Worm (Caenorhabditis elegans) whole organism, mixed stage, embryonic: ENCODE results near the gene C34C12.7.

Experiments
- M03D4.4 ChIP-seq: sonication (generic microtip); optimal IDR thresholded peaks from 2 replicates; lab custom pipeline; 2017; ENCODE audit warnings: mild to moderate bottlenecking, missing genetic modification characterization, missing compliant biosample characterization
- bed-3 ChIP-seq: fragments of 200-800 bp; sonication (Bioruptor generic); optimal IDR thresholded peaks from 3 replicates; lab custom pipeline; 2018; ENCODE audit warnings: mild to moderate bottlenecking, missing genetic modification characterization, moderate library complexity, missing compliant biosample characterization
- blmp-1 ChIP-seq: fragments of 150-350 bp; optimal IDR thresholded peaks from 2 replicates; lab custom pipeline; 2014; ENCODE audit warnings: missing biosample characterization, missing genetic modification characterization
- ceh-39 ChIP-seq: fragments of 150-350 bp; optimal IDR thresholded peaks from 2 replicates; lab custom pipeline; 2014; ENCODE audit warnings: missing biosample characterization, missing genetic modification characterization
- ceh-43 ChIP-seq: fragments of 200-800 bp; sonication (Bioruptor generic); optimal IDR thresholded peaks from 2 replicates; lab custom pipeline; 2018; ENCODE audit warnings: mild to moderate bottlenecking, missing genetic modification characterization, moderate library complexity, missing compliant biosample characterization
- ceh-83 ChIP-seq: fragments of 200-800 bp; sonication (Bioruptor generic); optimal IDR thresholded peaks from 2 replicates; lab custom pipeline; 2018; ENCODE audit warnings: mild to moderate bottlenecking, missing genetic modification characterization, missing compliant biosample characterization
- ces-1 ChIP-seq: fragments of 150-350 bp; optimal IDR thresholded peaks from 2 replicates; lab custom pipeline; 2014; ENCODE audit warnings: missing biosample characterization, missing genetic modification reagents, missing genetic modification characterization
- cnd-1 ChIP-seq: fragments of 200-800 bp; sonication (Bioruptor generic); optimal IDR thresholded peaks from 2 replicates; lab custom pipeline; 2018; ENCODE audit warnings: mild to moderate bottlenecking, missing genetic modification characterization, missing compliant biosample characterization
- drap-1 ChIP-seq: fragments of 200-800 bp; sonication (Bioruptor generic); optimal IDR thresholded peaks from 3 replicates; lab custom pipeline; 2018; ENCODE audit warnings: mild to moderate bottlenecking, missing genetic modification characterization, missing compliant biosample characterization
- elt-1 ChIP-seq: sonication (generic microtip); optimal IDR thresholded peaks from 2 replicates; lab custom pipeline; 2017; ENCODE audit warnings: missing genetic modification characterization, mild to moderate bottlenecking, missing compliant biosample characterization, antibody characterized with exemption, moderate library complexity, borderline replicate concordance; ENCODE audit not compliant: insufficient read depth
- hlh-1 ChIP-seq: fragments of 150-350 bp; optimal IDR thresholded peaks from 2 replicates; lab custom pipeline; 2014; ENCODE audit warnings: missing biosample characterization, missing genetic modification reagents, missing genetic modification characterization
- lin-32 ChIP-seq: fragments of 200-800 bp; sonication (Bioruptor generic); optimal IDR thresholded peaks from 2 replicates; lab custom pipeline; 2018; ENCODE audit warnings: mild to moderate bottlenecking, missing genetic modification characterization, missing compliant biosample characterization
- lsy-2 ChIP-seq: fragments of 150-350 bp; optimal IDR thresholded peaks from 2 replicates; lab custom pipeline; 2014; ENCODE audit warnings: missing biosample characterization, missing genetic modification characterization
- mab-5 ChIP-seq: fragments of 150-350 bp; optimal IDR thresholded peaks from 2 replicates; lab custom pipeline; 2014; ENCODE audit warnings: missing biosample characterization, missing genetic modification characterization
- mep-1 ChIP-seq: fragments of 150-350 bp; optimal IDR thresholded peaks from 2 replicates; lab custom pipeline; 2017; ENCODE audit warnings: missing biosample characterization, missing genetic modification reagents, missing genetic modification characterization, inconsistent platforms
- mls-2 ChIP-seq: sonication (generic microtip); optimal IDR thresholded peaks from 2 replicates; lab custom pipeline; 2016; ENCODE audit warnings: mild to moderate bottlenecking, missing genetic modification characterization, moderate library complexity, missing compliant biosample characterization
- nhr-12 ChIP-seq: fragments of 150-350 bp; optimal IDR thresholded peaks from 2 replicates; lab custom pipeline; 2014; ENCODE audit warnings: missing biosample characterization, missing genetic modification characterization
- nhr-2 ChIP-seq: fragments of 150-350 bp; optimal IDR thresholded peaks from 2 replicates; lab custom pipeline; 2014; ENCODE audit warnings: missing biosample characterization, missing genetic modification characterization
- nhr-237 ChIP-seq: fragments of 150-350 bp; optimal IDR thresholded peaks from 2 replicates; lab custom pipeline; 2014; ENCODE audit warnings: missing biosample characterization, missing genetic modification characterization
- nhr-28 ChIP-seq: fragments of 150-350 bp; optimal IDR thresholded peaks from 2 replicates; lab custom pipeline; 2014; ENCODE audit warnings: missing biosample characterization, missing genetic modification characterization
- nhr-76 ChIP-seq: sonication (generic microtip); optimal IDR thresholded peaks from 2 replicates; lab custom pipeline; 2017; ENCODE audit warnings: missing biosample characterization, missing genetic modification characterization
- pha-4 ChIP-seq: fragments of 150-350 bp; optimal IDR thresholded peaks from 2 replicates; lab custom pipeline; 2018; ENCODE audit warnings: missing biosample characterization, missing genetic modification reagents, missing genetic modification characterization
- sem-2 ChIP-seq: fragments of 200-800 bp; sonication (Bioruptor generic); optimal IDR thresholded peaks from 2 replicates; lab custom pipeline; 2018; ENCODE audit warnings: mild to moderate bottlenecking, missing genetic modification characterization, missing compliant biosample characterization
- snpc-4 ChIP-seq: fragments of 150-350 bp; optimal IDR thresholded peaks from 2 replicates; lab custom pipeline; 2014; ENCODE audit warnings: missing biosample characterization, missing genetic modification characterization
- sptf-1 ChIP-seq: sonication (generic microtip); optimal IDR thresholded peaks from 2 replicates; lab custom pipeline; 2017; ENCODE audit warnings: mild to moderate bottlenecking, missing genetic modification characterization, moderate library complexity, missing compliant biosample characterization
- tbx-8 ChIP-seq: fragments of 200-800 bp; sonication (Bioruptor generic); optimal IDR thresholded peaks from 2 replicates; lab custom pipeline; 2018; ENCODE audit warnings: mild to moderate bottlenecking, missing genetic modification characterization, moderate library complexity, missing compliant biosample characterization
- unc-120 ChIP-seq: sonication (generic microtip); optimal IDR thresholded peaks from 2 replicates; lab custom pipeline; 2017; ENCODE audit warnings: missing genetic modification characterization, missing compliant biosample characterization; ENCODE audit not compliant: poor library complexity, severe bottlenecking
- zip-8 ChIP-seq: fragments of 150-350 bp; optimal IDR thresholded peaks from 2 replicates; lab custom pipeline; 2014; ENCODE audit warnings: missing biosample characterization, missing genetic modification characterization
- ztf-11 ChIP-seq: fragments of 150-350 bp; optimal IDR thresholded peaks from 2 replicates; lab custom pipeline; 2014; ENCODE audit warnings: missing biosample characterization, missing genetic modification characterization

C34C12.7 gene

DNA sequence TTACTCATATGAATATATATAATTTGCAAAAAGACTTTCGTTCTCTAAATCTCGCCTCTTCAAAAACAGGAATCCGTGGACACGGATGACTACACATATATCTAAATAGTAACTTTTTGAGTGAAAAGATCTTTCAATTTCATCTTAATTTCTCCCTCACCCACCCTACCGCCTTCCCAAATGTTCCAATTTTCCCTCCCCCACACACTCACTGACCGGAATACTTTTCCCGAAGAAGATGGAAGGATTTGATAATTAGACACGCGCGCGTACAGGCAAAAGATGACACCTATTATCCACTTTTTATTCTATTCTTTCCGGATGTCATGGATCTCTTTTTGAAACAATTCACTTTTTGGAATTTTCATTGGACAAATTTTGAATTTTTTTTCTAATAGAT is 7.2 kb downstream of the C34C12.7 start:
- TF ChIP-seq nhr-12 (tag; lab: Kevin White, UChicago) (no peak), ztf-11 (tag; lab: Kevin White, UChicago) (no peak), blmp-1 (no peak)

DNA sequence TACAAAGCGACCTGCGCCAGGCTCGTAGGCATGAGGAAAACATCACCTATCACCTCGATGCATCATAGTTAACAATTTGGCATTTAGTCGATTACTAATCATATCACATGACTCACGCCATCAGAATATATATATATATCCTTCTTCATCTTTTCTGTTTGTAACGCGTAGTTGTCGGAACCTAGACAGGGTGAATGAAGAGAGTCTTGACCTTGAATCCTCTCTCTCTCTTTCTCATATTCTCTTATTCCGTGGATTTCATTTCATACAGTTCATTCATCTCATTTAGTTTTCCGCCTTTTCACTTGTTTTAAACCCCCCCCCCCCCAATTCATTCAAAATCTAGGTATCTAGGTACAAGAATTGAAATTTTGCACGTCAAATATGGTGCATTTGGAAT is 7.9 kb downstream of the C34C12.7 start:
- no peak for TF ChIP-seq nhr-237 (tag; lab: Kevin White, UChicago)
- TF ChIP-seq tbx-8 (GFP tag; lab: Kevin White, UChicago), result peak; percentile 9

DNA sequence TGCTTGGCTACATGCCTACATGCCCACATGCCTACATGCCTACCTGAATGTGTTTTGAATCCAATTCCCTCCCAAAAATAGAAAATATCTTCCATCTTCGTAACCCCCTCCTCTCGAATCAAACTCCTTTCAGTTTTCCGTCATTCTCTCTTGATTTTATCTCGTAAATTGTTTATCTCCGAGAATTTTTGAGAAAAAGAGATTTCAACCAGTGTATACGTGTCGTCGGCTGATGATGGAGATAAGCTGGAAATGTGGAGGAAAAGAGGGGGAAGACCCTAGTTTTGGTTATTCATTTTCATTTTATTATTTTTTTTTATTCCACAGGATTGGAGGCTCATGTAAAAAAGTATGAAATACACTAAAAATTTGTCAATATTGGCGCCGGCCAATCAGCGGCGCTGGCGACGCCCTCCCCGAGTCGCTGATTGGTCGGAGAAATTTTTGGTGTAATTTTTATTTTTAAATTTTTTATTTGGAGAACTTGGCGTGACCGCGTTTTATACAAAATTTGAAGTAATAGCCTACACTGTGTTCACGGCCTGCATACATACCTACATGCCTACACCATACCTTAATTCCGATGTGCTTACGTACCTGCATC is 9.2 kb downstream of the C34C12.7 start:
- no peak for TF ChIP-seq M03D4.4 (tag; lab: Kevin White, UChicago)
- no peak for TF ChIP-seq cnd-1 (tag; lab: Kevin White, UChicago)
- TF ChIP-seq elt-1, result peak; percentile 89
- TF ChIP-seq, all 35 proteins: peak for 1

DNA sequence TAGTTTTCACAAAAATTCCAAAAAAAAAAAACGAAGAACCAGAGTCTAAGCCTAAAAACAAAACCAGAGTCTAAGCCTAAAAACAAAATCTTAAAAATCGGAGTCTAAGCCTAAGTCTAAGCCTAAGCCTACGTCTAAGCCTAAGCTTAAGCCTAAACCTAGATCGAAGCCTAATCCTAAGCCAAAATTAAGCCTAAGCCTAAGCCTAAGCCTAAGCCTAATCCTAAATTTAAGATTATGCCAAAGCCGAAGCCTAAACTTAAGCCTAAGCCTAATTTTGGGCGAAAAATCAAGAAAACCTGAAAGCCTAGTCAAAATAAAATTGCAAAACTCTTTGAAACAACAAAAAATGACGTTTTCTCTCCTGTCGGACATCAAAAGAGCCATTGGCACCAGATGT is 10.8 kb downstream of the C34C12.7 start:
- TF ChIP-seq ztf-11 (tag; lab: Kevin White, UChicago), result no peak

DNA sequence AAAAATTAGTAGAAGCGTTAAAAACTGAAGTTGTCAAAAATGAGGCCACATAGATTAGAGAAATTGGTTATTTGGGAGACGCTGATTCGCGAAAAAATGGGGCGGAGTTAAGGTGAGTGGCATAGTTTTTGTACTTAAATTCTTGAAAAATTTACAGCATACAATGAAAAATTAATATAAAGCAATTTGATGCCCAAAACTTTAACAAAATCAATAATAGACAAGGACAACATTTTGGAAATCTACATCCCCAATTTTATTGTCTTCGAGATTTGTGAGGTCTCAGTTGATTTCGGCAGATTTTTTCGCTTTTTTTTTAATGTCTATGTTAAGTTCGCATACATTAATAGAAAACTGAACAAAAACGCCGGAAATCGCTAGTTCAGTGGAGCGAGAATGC is 11.9 kb downstream of the C34C12.7 start:
- TF ChIP-seq sem-2, result peak; percentile 10
- TF ChIP-seq tbx-8 (GFP tag; lab: Kevin White, UChicago), result peak; percentile 73
- TF ChIP-seq cnd-1 (tag; lab: Kevin White, UChicago), result peak; percentile 22
- peak; percentile 61 for TF ChIP-seq bed-3
- TF ChIP-seq ces-1, result peak; percentile 31
- peak; percentile 29 for TF ChIP-seq mls-2 (tag; lab: Kevin White, UChicago)
- no peak for TF ChIP-seq mep-1 (tag; lab: Kevin White, UChicago)
- TF ChIP-seq drap-1 (GFP tag; lab: Kevin White, UChicago), result no peak
- peak; percentile 66 for TF ChIP-seq sptf-1
- no peak for TF ChIP-seq nhr-237 (tag; lab: Kevin White, UChicago)
- peak; percentile 35 for TF ChIP-seq lin-32 (GFP tag; lab: Kevin White, UChicago)
- TF ChIP-seq nhr-76 (tag; lab: Kevin White, UChicago), result no peak

DNA sequence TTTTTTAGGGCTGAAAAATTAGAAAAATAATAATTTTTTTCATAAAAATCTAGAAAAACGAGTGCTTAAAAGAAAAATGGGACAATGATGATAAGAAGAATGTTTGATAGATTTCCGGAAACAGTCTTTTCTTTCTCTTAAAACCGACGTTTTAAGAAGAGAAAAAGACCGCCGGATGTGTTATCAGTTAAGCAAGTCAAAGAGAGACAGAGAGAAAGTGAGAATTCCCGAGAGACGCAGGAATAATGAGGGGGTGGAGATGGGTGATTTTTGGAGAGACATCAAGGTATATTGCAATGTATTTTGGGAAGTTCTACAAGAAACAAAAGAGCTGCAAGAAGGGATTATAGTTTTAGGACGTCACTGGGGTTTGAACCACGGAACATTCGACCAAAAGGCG is 12.6 kb downstream of the C34C12.7 start, which contains the start of gene C34C12.9:
TSS of gene C34C12.9 (minus strand) at position 16 of the 400 bp plus-strand sequence.
- no peak for TF ChIP-seq bed-3
- no peak for TF ChIP-seq sptf-1
- TF ChIP-seq zip-8 (tag; lab: Kevin White, UChicago), result no peak
- no peak for TF ChIP-seq pha-4 (tag; lab: Kevin White, UChicago)
- TF ChIP-seq nhr-28 (tag; lab: Kevin White, UChicago), result no peak
- TF ChIP-seq nhr-76 (tag; lab: Kevin White, UChicago), result no peak
- TF ChIP-seq mab-5, result no peak
- TF ChIP-seq snpc-4 (tag; lab: Kevin White, UChicago), result no peak
- no peak for TF ChIP-seq cnd-1 (tag; lab: Kevin White, UChicago)
- TF ChIP-seq lin-32 (GFP tag; lab: Kevin White, UChicago), result no peak
- no peak for TF ChIP-seq sem-2
- no peak for TF ChIP-seq unc-120 (tag; lab: Kevin White, UChicago)
- no peak for TF ChIP-seq ceh-39

DNA sequence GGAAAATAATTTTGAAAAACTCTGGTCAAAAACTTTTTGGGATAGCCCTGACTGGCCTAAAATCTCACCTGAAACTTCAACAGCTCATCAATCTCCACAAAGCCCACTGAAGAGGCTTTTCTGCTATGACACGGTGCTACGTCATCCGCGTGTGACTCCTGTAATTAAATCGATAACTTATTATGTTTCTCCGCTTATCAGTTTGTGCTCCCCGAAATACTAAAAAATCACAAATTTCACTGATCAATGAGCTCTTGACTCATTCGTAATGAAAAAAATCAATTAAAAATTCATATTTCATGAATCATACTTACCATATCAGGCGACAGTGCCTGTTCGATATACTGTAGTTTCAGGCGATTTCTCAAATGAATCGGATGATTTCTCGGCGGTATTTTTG is 13.1 kb downstream of the C34C12.7 start:
- TF ChIP-seq hlh-1 (tag; lab: Kevin White, UChicago), result no peak
- TF ChIP-seq ztf-11 (tag; lab: Kevin White, UChicago), result no peak
- TF ChIP-seq lsy-2, result no peak
- TF ChIP-seq ceh-39, result no peak
- TF ChIP-seq M03D4.4 (tag; lab: Kevin White, UChicago), result no peak
- TF ChIP-seq ceh-43, result no peak
- no peak for TF ChIP-seq nhr-237 (tag; lab: Kevin White, UChicago)
- no peak for TF ChIP-seq ceh-83 (GFP tag; lab: Kevin White, UChicago)
- no peak for TF ChIP-seq snpc-4 (tag; lab: Kevin White, UChicago)
- TF ChIP-seq nhr-2 (tag; lab: Kevin White, UChicago), result no peak
- no peak for TF ChIP-seq zip-8 (tag; lab: Kevin White, UChicago)
